Fruit fly (Drosophila melanogaster) whole organism, pupa: ENCODE measurements around the gene P58IPK.

Experiments
- CG10348 ChIP-seq: fragments of 200-800 bp; sonication (Bioruptor generic); IDR thresholded peaks from 2 replicates; pipeline ENCODE4 v1.3.6; 2022; ENCODE audit warnings: missing biosample characterization, missing genetic modification characterization
- CG12605 ChIP-seq: fragments of 200-800 bp; sonication (Bioruptor generic); IDR thresholded peaks from 2 replicates; pipeline ENCODE4 v1.3.6; 2022; ENCODE audit warnings: missing biosample characterization, missing genetic modification characterization
- CG32121 ChIP-seq: fragments of 200-800 bp; sonication (Bioruptor generic); IDR thresholded peaks from 2 replicates; pipeline ENCODE4 v1.3.6; 2022; ENCODE audit warnings: missing biosample characterization, missing genetic modification characterization
- CG4496 ChIP-seq: fragments of 200-800 bp; sonication (Bioruptor generic); IDR thresholded peaks from 3 replicates; pipeline ENCODE4 v1.3.6; 2022; ENCODE audit warnings: missing biosample characterization, missing genetic modification characterization
- EcR ChIP-seq: fragments of 200-800 bp; sonication (Bioruptor generic); optimal IDR thresholded peaks from 3 replicates; lab custom pipeline; 2019; ENCODE audit warnings: missing biosample characterization, missing genetic modification characterization, mild to moderate bottlenecking, moderate library complexity, missing genetic modification reagents
- Pif1A ChIP-seq: fragments of 200-800 bp; sonication (Bioruptor generic); optimal IDR thresholded peaks from 3 replicates; lab custom pipeline; 2016; ENCODE audit warnings: missing biosample characterization, missing genetic modification characterization
- Snoo ChIP-seq: fragments of 200-800 bp; sonication (Bioruptor generic); optimal IDR thresholded peaks from 3 replicates; lab custom pipeline; 2017; ENCODE audit warnings: missing biosample characterization, mild to moderate bottlenecking, missing genetic modification characterization, inconsistent platforms
- fd96Ca ChIP-seq: fragments of 200-800 bp; sonication (Bioruptor generic); IDR thresholded peaks from 3 replicates; pipeline ENCODE4 v1.3.6; 2022; ENCODE audit warnings: missing biosample characterization, missing genetic modification characterization
- gl ChIP-seq: fragments of 200-800 bp; sonication (Bioruptor generic); optimal IDR thresholded peaks from 2 replicates; lab custom pipeline; 2018; ENCODE audit warnings: missing biosample characterization, mild to moderate bottlenecking, missing genetic modification characterization

DNA sequence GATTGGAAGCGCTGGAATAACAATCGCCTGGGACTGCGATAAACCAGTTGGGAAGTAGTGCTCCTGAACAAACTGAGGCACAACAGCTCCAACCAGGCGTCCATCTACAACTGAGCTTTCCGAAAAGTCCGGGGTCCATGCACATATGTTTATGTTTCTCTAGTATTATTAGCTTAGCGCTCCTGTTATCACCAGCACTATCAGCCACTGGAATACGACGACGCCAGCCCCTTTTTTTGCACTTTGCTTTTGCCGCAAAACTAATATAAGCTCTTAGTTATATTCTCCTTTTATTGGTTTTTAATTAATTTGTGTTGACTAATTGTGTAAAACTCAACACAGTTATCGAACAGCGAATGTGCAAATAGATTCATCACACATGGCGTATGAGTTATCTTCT lies 15.2 kb upstream of the P58IPK start, which contains the start of gene CG9396:
- no peak for TF ChIP-seq CG12605 (GFP tag; lab: Robert Waterston, UW)
- no peak for TF ChIP-seq Pif1A
- TF ChIP-seq CG4496 (GFP tag; lab: Robert Waterston, UW): no peak
- TF ChIP-seq CG10348 (GFP tag; lab: Robert Waterston, UW): no peak
- TF ChIP-seq CG32121 (GFP tag; lab: Robert Waterston, UW): no peak
- TF ChIP-seq gl (tag; lab: Kevin White, UChicago): no peak
- TF ChIP-seq Snoo: no peak
- TF ChIP-seq fd96Ca: no peak
- TF ChIP-seq EcR (GFP tag; lab: Kevin White, UChicago): no peak
